Worm (Caenorhabditis elegans) whole organism, late embryonic: Measurements from ENCODE around the gene rpc-1.

Experiments used
- C38D4.7 ChIP-seq: fragments of 200-800 bp; sonication (Bioruptor generic); optimal IDR thresholded peaks from 2 replicates; lab custom pipeline; 2018; ENCODE audit warnings: mild to moderate bottlenecking, missing genetic modification characterization, moderate library complexity, missing compliant biosample characterization
- K09A11.1 ChIP-seq: sonication (generic microtip); optimal IDR thresholded peaks from 2 replicates; lab custom pipeline; 2017; ENCODE audit warnings: antibody characterized with exemption, mild to moderate bottlenecking, missing genetic modification characterization, missing compliant biosample characterization; ENCODE audit not compliant: insufficient read depth
- elt-2 ChIP-seq: sonication (generic microtip); optimal IDR thresholded peaks from 2 replicates; lab custom pipeline; 2016; ENCODE audit warnings: missing genetic modification reagents, missing genetic modification characterization, missing compliant biosample characterization
- elt-4 ChIP-seq: sonication (generic microtip); optimal IDR thresholded peaks from 2 replicates; lab custom pipeline; 2016; ENCODE audit warnings: missing genetic modification characterization, missing compliant biosample characterization
- fkh-10 ChIP-seq: fragments of 150-350 bp; optimal IDR thresholded peaks from 2 replicates; lab custom pipeline; 2014; ENCODE audit warnings: missing biosample characterization, missing genetic modification reagents, missing genetic modification characterization
- hlh-30 ChIP-seq: sonication (generic microtip); optimal IDR thresholded peaks from 2 replicates; lab custom pipeline; 2017; ENCODE audit warnings: antibody characterized with exemption, missing genetic modification characterization, missing compliant biosample characterization; ENCODE audit not compliant: insufficient read depth
- odd-2 ChIP-seq: sonication (generic microtip); optimal IDR thresholded peaks from 2 replicates; lab custom pipeline; 2017; ENCODE audit warnings: antibody characterized with exemption, mild to moderate bottlenecking, missing genetic modification characterization, missing compliant biosample characterization
- pha-4 ChIP-seq: fragments of 150-350 bp; optimal IDR thresholded peaks from 2 replicates; lab custom pipeline; 2018; ENCODE audit warnings: missing biosample characterization, missing genetic modification reagents, missing genetic modification characterization
- sox-2 ChIP-seq: fragments of 200-800 bp; sonication (Bioruptor generic); IDR thresholded peaks from 2 replicates; pipeline ENCODE4 v1.3.6; 2022; ENCODE audit warnings: missing genetic modification reagents, missing genetic modification characterization, missing compliant biosample characterization
- syd-9 ChIP-seq: sonication (generic microtip); optimal IDR thresholded peaks from 2 replicates; lab custom pipeline; 2016; ENCODE audit warnings: mild to moderate bottlenecking, missing genetic modification characterization, moderate library complexity, missing compliant biosample characterization

DNA sequence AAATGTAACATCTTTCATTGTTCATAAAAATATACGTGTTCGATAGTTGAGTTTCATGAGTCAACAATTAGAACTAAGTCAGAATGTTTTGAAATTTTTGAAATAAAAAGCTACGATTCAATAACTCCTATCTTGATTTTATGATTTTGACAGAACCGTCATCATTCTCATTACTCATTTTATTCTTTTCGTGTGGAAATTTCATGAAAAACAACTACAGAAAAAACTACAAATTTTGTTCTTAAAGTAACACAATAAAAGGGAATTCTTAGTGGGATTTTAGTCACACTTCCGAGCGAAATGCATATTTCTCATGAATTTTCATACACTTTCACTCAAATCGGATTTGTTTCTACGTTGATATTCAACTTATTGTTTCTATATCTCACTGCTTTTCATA is 11.3 kb upstream of the rpc-1 start, which contains the start of gene str-44:
- TF ChIP-seq fkh-10 (GFP tag; lab: Kevin White, UChicago) = no peak
- no peak for TF ChIP-seq C38D4.7 (GFP tag; lab: Kevin White, UChicago)
- TF ChIP-seq odd-2 (tag; lab: Kevin White, UChicago) = no peak
- no peak for TF ChIP-seq K09A11.1 (tag; lab: Kevin White, UChicago)
- TF ChIP-seq pha-4 = no peak
- TF ChIP-seq syd-9 = no peak
- no peak for TF ChIP-seq sox-2 (GFP tag; lab: Robert Waterston, UW)
- TF ChIP-seq elt-2 (tag; lab: Kevin White, UChicago) = no peak
- no peak for TF ChIP-seq elt-4 (tag; lab: Kevin White, UChicago)
- no peak for TF ChIP-seq hlh-30 (tag; lab: Kevin White, UChicago)
